Worm (Caenorhabditis elegans): Measurements from ENCODE around the gene C33A12.4.

Gene C33A12.4

DNA sequence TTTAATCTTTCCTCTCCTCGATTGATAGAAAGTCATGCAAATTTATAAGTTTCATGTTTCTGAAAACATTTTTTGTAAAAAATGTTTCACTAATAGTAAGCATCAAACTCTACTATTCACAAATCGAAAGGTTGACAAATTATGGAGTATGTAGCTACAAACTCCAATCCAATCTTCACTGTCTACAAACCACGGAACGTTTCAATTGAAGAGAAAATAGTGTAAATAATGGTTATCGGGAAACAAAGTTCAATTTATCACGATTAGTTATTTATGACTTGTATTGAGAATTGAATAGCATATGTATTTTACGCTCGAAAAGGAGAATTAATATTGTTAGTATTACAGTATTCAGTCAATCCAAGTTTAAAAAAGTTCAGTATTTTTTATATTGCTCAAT lies 10.7 kb downstream of the C33A12.4 start:
- TF ChIP-seq madf-8 (GFP tag; conservative IDR thresholded peaks at IDR 0.05) (no peak), nhr-179 (tag; optimal IDR thresholded peaks at IDR 0.05) (no peak), dpl-1 (GFP tag; optimal IDR thresholded peaks at IDR 0.05) (no peak), F22D6.2 (tag; optimal IDR thresholded peaks at IDR 0.05) (no peak), repo-1 (tag; optimal IDR thresholded peaks at IDR 0.05) (no peak), F52B5.7 (tag; optimal IDR thresholded peaks at IDR 0.05) (no peak), ccch-3 (GFP tag; optimal IDR thresholded peaks at IDR 0.05) (no peak), ceh-100 (GFP tag; IDR thresholded peaks at IDR 0.05) (no peak)

DNA sequence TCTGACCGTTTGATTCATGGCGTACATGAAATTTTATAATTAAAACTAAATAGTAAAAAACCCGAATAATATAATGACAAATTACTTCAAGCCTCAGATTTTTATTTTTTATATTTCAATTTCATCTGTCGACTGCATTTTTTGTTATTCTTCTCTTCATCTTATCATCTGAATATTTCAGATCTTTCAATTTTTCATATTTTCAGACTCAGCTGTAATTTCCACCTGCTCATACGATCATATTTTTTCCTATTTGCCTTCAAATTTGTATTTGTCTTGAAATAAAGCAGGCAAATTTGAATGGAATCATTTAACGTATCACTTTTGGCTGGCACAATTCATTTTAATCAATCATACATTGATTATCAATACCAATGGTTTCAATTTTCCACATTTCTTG lies 12.3 kb downstream of the C33A12.4 start, which contains the start of gene sru-4:
Gene sru-4, plus strand, starts transcription at position 301 of the 400 bp plus-strand sequence.
- no peak for TF ChIP-seq pbrm-1 (GFP tag; IDR thresholded peaks at IDR 0.05)
- TF ChIP-seq nfya-2 (GFP tag; IDR thresholded peaks at IDR 0.05) = no peak
- no peak for TF ChIP-seq nhr-80 (tag; optimal IDR thresholded peaks at IDR 0.05)
- TF ChIP-seq madf-3 (GFP tag; IDR thresholded peaks at IDR 0.05) = no peak
- no peak for TF ChIP-seq F52B5.7 (tag; optimal IDR thresholded peaks at IDR 0.05)
- TF ChIP-seq mcd-1 (GFP tag; IDR thresholded peaks at IDR 0.05) = no peak

ce11 chrIV:9496306-9496705 lies 14.1 kb downstream of the C33A12.4 start, which contains the start of gene sru-3:
Gene sru-3, plus strand, starts transcription at chrIV:9496606.
- TF ChIP-seq B0261.1 (tag; optimal IDR thresholded peaks at IDR 0.05) (no peak), ama-1 (optimal IDR thresholded peaks at IDR 0.05) (no peak), ama-1 (GFP tag; optimal IDR thresholded peaks at IDR 0.05) (no peak), zim-3 (tag; optimal IDR thresholded peaks at IDR 0.05) (no peak), nhr-179 (tag; optimal IDR thresholded peaks at IDR 0.05) (no peak), rec-8 (tag; optimal IDR thresholded peaks at IDR 0.05) (no peak), F37B4.10 (GFP tag; IDR thresholded peaks at IDR 0.05) (no peak), ceh-100 (GFP tag; IDR thresholded peaks at IDR 0.05) (no peak)

- TF ChIP-seq tbx-9 (tag; optimal IDR thresholded peaks at IDR 0.05; ENCODE audit: borderline replicate concordance) (no peak), chd-7 (tag; optimal IDR thresholded peaks at IDR 0.05) (no peak), ZK185.1 (tag; optimal IDR thresholded peaks at IDR 0.05; ENCODE audit: poor library complexity, severe bottlenecking) (no peak), F39B2.1 (GFP tag; IDR thresholded peaks at IDR 0.05) (no peak), die-1 (tag; optimal IDR thresholded peaks at IDR 0.05) (no peak), F55B11.4 (tag; optimal IDR thresholded peaks at IDR 0.05; ENCODE audit: borderline replicate concordance, insufficient read depth) (no peak), hmg-1.2 (GFP tag; IDR thresholded peaks at IDR 0.05) (no peak)
Observed at ce11 chrIV:9490320-9490719, 20.0 kb downstream of the C33A12.4 start, which contains the start of gene sru-6. Gene sru-6, plus strand, starts transcription at chrIV:9490620.

- TF ChIP-seq tbx-9 (tag; optimal IDR thresholded peaks at IDR 0.05; ENCODE audit: borderline replicate concordance) (no peak), attf-6 (GFP tag; IDR thresholded peaks at IDR 0.05) (no peak)
Observed at ce11 chrIV:9488315-9488714, 22.1 kb downstream of the C33A12.4 start, which contains the start of gene sru-1. Gene sru-1, plus strand, starts transcription at chrIV:9488615.

- TF ChIP-seq egl-44 (GFP tag; IDR thresholded peaks at IDR 0.05) (no peak), attf-3 (GFP tag; conservative IDR thresholded peaks at IDR 0.05) (no peak), Y56A3A.18 (GFP tag; IDR thresholded peaks at IDR 0.05) (no peak), nhr-80 (tag; optimal IDR thresholded peaks at IDR 0.05) (no peak), die-1 (tag; optimal IDR thresholded peaks at IDR 0.05) (no peak), attf-5 (GFP tag; optimal IDR thresholded peaks at IDR 0.05) (no peak), mel-28 (tag; optimal IDR thresholded peaks at IDR 0.05; ENCODE audit: borderline replicate concordance) (no peak), zfh-2 (GFP tag; conservative IDR thresholded peaks at IDR 0.05) (no peak), B0019.2 (GFP tag; conservative IDR thresholded peaks at IDR 0.05) (no peak), egl-18 (GFP tag; IDR thresholded peaks at IDR 0.05) (no peak), let-526 (GFP tag; IDR thresholded peaks at IDR 0.05) (no peak), F10E7.11 (tag; optimal IDR thresholded peaks at IDR 0.05) (no peak), hsf-1 (GFP tag; IDR thresholded peaks at IDR 0.05) (no peak), F49E8.2 (tag; optimal IDR thresholded peaks at IDR 0.05; ENCODE audit: insufficient read depth) (no peak), F52B5.7 (tag; optimal IDR thresholded peaks at IDR 0.05) (no peak), egrh-3 (GFP tag; IDR thresholded peaks at IDR 0.05) (no peak), sdz-38 (tag; optimal IDR thresholded peaks at IDR 0.05) (no peak), hmg-1.2 (GFP tag; IDR thresholded peaks at IDR 0.05) (no peak)
Observed at ce11 chrIV:9486779-9487178, 23.6 kb downstream of the C33A12.4 start.

All from whole organism, young adult.